Worm (Caenorhabditis elegans): ENCODE data around the gene try-1.

Gene try-1

DNA sequence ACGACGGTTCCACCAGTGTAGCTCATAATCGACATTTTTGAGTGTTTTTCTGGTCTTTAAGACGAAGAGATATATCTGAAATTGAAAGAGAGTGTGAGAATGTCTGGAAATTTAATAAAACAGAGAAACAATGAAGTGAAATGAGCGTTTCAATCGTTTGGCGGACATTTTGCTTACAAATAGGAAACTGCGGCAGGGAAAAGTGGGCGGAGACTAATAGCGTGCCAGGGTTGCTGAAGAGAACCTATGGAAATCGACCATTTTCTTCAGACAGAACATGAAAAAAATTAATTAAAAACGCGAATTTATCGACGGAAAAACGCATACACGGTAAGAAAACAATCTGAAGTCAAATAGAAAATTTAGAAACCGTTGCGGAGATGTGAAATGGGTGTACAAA is 6.0 kb upstream of the try-1 start, which contains the start of gene pbs-3 (continued):
- TF ChIP-seq snpc-4 (tag; optimal IDR thresholded peaks at IDR 0.05) (no peak), ceh-63 (GFP tag; optimal IDR thresholded peaks at IDR 0.05) (no peak), alr-1 (tag; optimal IDR thresholded peaks at IDR 0.05; ENCODE audit: borderline replicate concordance) (no peak), F16B12.6 (tag; optimal IDR thresholded peaks at IDR 0.05) (peak; percentile 56), ceh-82 (tag; optimal IDR thresholded peaks at IDR 0.05) (peak; percentile 44 to 79 (median 72)), nhr-28 (tag; optimal IDR thresholded peaks at IDR 0.05) (no peak), xbp-1 (tag; optimal IDR thresholded peaks at IDR 0.05) (peak; percentile 41), ets-5 (GFP tag; IDR thresholded peaks at IDR 0.05) (no peak), egl-27 (tag; optimal IDR thresholded peaks at IDR 0.05) (no peak), pax-3 (tag; optimal IDR thresholded peaks at IDR 0.05) (no peak), ztf-11 (tag; optimal IDR thresholded peaks at IDR 0.05) (peak in 1 of 2 experiments; percentile 57), sox-4 (tag; optimal IDR thresholded peaks at IDR 0.05) (no peak), nhr-71 (tag; optimal IDR thresholded peaks at IDR 0.05) (peak; percentile 64), elt-2 (tag; optimal IDR thresholded peaks at IDR 0.05) (peak; percentile 46), unc-30 (tag; optimal IDR thresholded peaks at IDR 0.05) (no peak), C16A3.4 (tag; optimal IDR thresholded peaks at IDR 0.05) (peak; percentile 86), unc-86 (tag; optimal IDR thresholded peaks at IDR 0.05) (no peak), dpl-1 (GFP tag; optimal IDR thresholded peaks at IDR 0.05) (peak; percentile 63 to 76 (median 68)), elt-3 (tag; optimal IDR thresholded peaks at IDR 0.05) (peak in 2 of 6 experiments; percentile 42 to 71), C34B4.2 (tag; optimal IDR thresholded peaks at IDR 0.05) (no peak), nhr-20 (tag; optimal IDR thresholded peaks at IDR 0.05) (peak; percentile 49), fkh-8 (tag; optimal IDR thresholded peaks at IDR 0.05) (peak; percentile 65), lin-14 (GFP tag; optimal IDR thresholded peaks at IDR 0.05) (peak; percentile 53), nhr-76 (tag; optimal IDR thresholded peaks at IDR 0.05) (no peak), efl-3 (GFP tag; optimal IDR thresholded peaks at IDR 0.05) (no peak), hlh-4 (tag; optimal IDR thresholded peaks at IDR 0.05) (no peak), nhr-12 (tag; optimal IDR thresholded peaks at IDR 0.05) (no peak), zip-4 (GFP tag; optimal IDR thresholded peaks at IDR 0.05) (no peak), pag-3 (tag; optimal IDR thresholded peaks at IDR 0.05; ENCODE audit: borderline replicate concordance, insufficient read depth) (no peak), pqm-1 (tag; optimal IDR thresholded peaks at IDR 0.05) (no peak), fkh-4 (tag; optimal IDR thresholded peaks at IDR 0.05; ENCODE audit: borderline replicate concordance) (no peak), egl-13 (tag; optimal IDR thresholded peaks at IDR 0.05) (no peak), dsc-1 (tag; optimal IDR thresholded peaks at IDR 0.05) (peak; percentile 8), nhr-77 (tag; optimal IDR thresholded peaks at IDR 0.05) (peak; percentile 49), blmp-1 (tag; optimal IDR thresholded peaks at IDR 0.05) (peak; percentile 67), lin-35 (GFP tag; optimal IDR thresholded peaks at IDR 0.05) (peak; percentile 59 to 86), mab-9 (GFP tag; IDR thresholded peaks at IDR 0.05) (no peak), zag-1 (tag; optimal IDR thresholded peaks at IDR 0.05) (no peak), nhr-19 (GFP tag; conservative IDR thresholded peaks at IDR 0.05) (0 out of 2 replicates have a peak, but pooled peaks have one; percentile 5), mdl-1 (tag; optimal IDR thresholded peaks at IDR 0.05) (no peak), grh-1 (GFP tag; IDR thresholded peaks at IDR 0.05) (no peak), skn-1 (tag; optimal IDR thresholded peaks at IDR 0.05) (peak; percentile 97), vab-15 (tag; optimal IDR thresholded peaks at IDR 0.05) (peak; percentile 61), unc-98 (GFP tag; IDR thresholded peaks at IDR 0.05) (no peak), lir-3 (tag; optimal IDR thresholded peaks at IDR 0.05; ENCODE audit: poor library complexity) (peak; percentile 55), aha-1 (tag; optimal IDR thresholded peaks at IDR 0.05) (no peak), nhr-85 (tag) (no peak), snu-23 (GFP tag; optimal IDR thresholded peaks at IDR 0.05) (peak; percentile 67), nhr-237 (tag; optimal IDR thresholded peaks at IDR 0.05) (peak; percentile 0), ztf-4 (tag; optimal IDR thresholded peaks at IDR 0.05) (no peak), aly-2 (tag; optimal IDR thresholded peaks at IDR 0.05) (peak; percentile 23), ceh-88 (GFP tag; IDR thresholded peaks at IDR 0.05) (no peak)

All from whole organism, L1 larva.